Worm (Caenorhabditis elegans) whole organism, L4 larva: ENCODE data around the gene tlk-1.
A peak's percentile ranks its signal among the peaks of the same experiment; 100 is the strongest.

Experiments
- R02D3.7 ChIP-seq: fragments of 150-350 bp; sonication (generic microtip); optimal IDR thresholded peaks from 3 replicates; lab custom pipeline; 2014; ENCODE audit warnings: missing biosample characterization, missing genetic modification characterization
- ceh-28 ChIP-seq: fragments of 150-350 bp; optimal IDR thresholded peaks from 2 replicates; lab custom pipeline; 2014; ENCODE audit warnings: missing biosample characterization, missing genetic modification reagents, missing genetic modification characterization
- ces-1 ChIP-seq: fragments of 150-350 bp; sonication (generic microtip); optimal IDR thresholded peaks from 4 replicates; lab custom pipeline; 2014; ENCODE audit warnings: missing biosample characterization, missing genetic modification reagents, missing genetic modification characterization
- dve-1 ChIP-seq: sonication (generic microtip); optimal IDR thresholded peaks from 2 replicates; lab custom pipeline; 2017; ENCODE audit warnings: antibody characterized with exemption, mild to moderate bottlenecking, missing genetic modification characterization, missing compliant biosample characterization; ENCODE audit not compliant: insufficient read depth
- jun-1 ChIP-seq: fragments of 150-350 bp; optimal IDR thresholded peaks from 2 replicates; lab custom pipeline; 2014; ENCODE audit warnings: missing biosample characterization, missing genetic modification reagents, missing genetic modification characterization
- mdt-29 ChIP-seq: fragments of 200-800 bp; sonication (Bioruptor generic); IDR thresholded peaks from 2 replicates; pipeline ENCODE4 v1.3.6; 2022; ENCODE audit warnings: missing genetic modification reagents, missing genetic modification characterization, missing compliant biosample characterization
- nhr-11 ChIP-seq: fragments of 150-350 bp; optimal IDR thresholded peaks from 2 replicates; lab custom pipeline; 2014; ENCODE audit warnings: missing biosample characterization, missing genetic modification characterization
- nhr-237 ChIP-seq: sonication (generic microtip); optimal IDR thresholded peaks from 2 replicates; lab custom pipeline; 2017; ENCODE audit warnings: missing biosample characterization, missing genetic modification characterization
- nhr-25 ChIP-seq: sonication (generic microtip); optimal IDR thresholded peaks from 2 replicates; lab custom pipeline; 2017; ENCODE audit warnings: missing genetic modification characterization, mild to moderate bottlenecking, missing compliant biosample characterization, antibody characterized with exemption, moderate library complexity, borderline replicate concordance; ENCODE audit not compliant: insufficient read depth
- nhr-77 ChIP-seq: fragments of 150-350 bp; optimal IDR thresholded peaks from 2 replicates; lab custom pipeline; 2014; ENCODE audit warnings: missing biosample characterization, missing genetic modification characterization
- set-16 ChIP-seq: fragments of 200-800 bp; sonication (Bioruptor generic); IDR thresholded peaks from 2 replicates; pipeline ENCODE4 v1.3.6; 2022; ENCODE audit warnings: missing genetic modification reagents, missing genetic modification characterization, missing compliant biosample characterization

- no peak for TF ChIP-seq ces-1 (GFP tag; lab: Kevin White, UChicago)
- no peak for TF ChIP-seq nhr-77 (tag; lab: Kevin White, UChicago)
- TF ChIP-seq jun-1 (tag; lab: Kevin White, UChicago), result no peak
- no peak for TF ChIP-seq nhr-25 (tag; lab: Kevin White, UChicago)
- no peak for TF ChIP-seq ceh-28
- TF ChIP-seq nhr-237 (tag; lab: Kevin White, UChicago), result no peak
- TF ChIP-seq set-16 (GFP tag; lab: Robert Waterston, UW), result peak; percentile 26; the same call in 1 of the 2 replicates
- peak; percentile 40 for TF ChIP-seq nhr-11 (tag; lab: Kevin White, UChicago)
- TF ChIP-seq R02D3.7, result no peak
- peak; percentile 55 for TF ChIP-seq dve-1 (tag; lab: Kevin White, UChicago)
- TF ChIP-seq mdt-29 (GFP tag; lab: Robert Waterston, UW), result no peak
These were observed 4.3 kb downstream of the tlk-1 start for ce11 chrIII:9703747-9704605.
